Worm (Caenorhabditis elegans) whole organism, early embryonic: ENCODE data around the gene M163.10.

Source experiments
- B0310.2 ChIP-seq: sonication (generic microtip); optimal IDR thresholded peaks from 2 replicates; lab custom pipeline; 2016; ENCODE audit warnings: mild to moderate bottlenecking, missing genetic modification characterization, missing compliant biosample characterization
- F13C5.2 ChIP-seq: sonication (generic microtip); optimal IDR thresholded peaks from 2 replicates; lab custom pipeline; 2017; ENCODE audit warnings: mild to moderate bottlenecking, missing genetic modification characterization, inconsistent platforms, missing compliant biosample characterization
- aly-1 ChIP-seq: sonication (generic microtip); optimal IDR thresholded peaks from 2 replicates; lab custom pipeline; 2016; ENCODE audit warnings: missing genetic modification characterization, missing compliant biosample characterization
- ama-1 ChIP-seq: fragments of 150-350 bp; optimal IDR thresholded peaks from 2 replicates; lab custom pipeline; 2014
- ceh-13 ChIP-seq: fragments of 200-800 bp; sonication (Bioruptor generic); optimal IDR thresholded peaks from 2 replicates; lab custom pipeline; 2018; ENCODE audit warnings: mild to moderate bottlenecking, missing genetic modification characterization, missing compliant biosample characterization
- ceh-36 ChIP-seq: sonication (generic microtip); optimal IDR thresholded peaks from 2 replicates; lab custom pipeline; 2016; ENCODE audit warnings: missing genetic modification characterization, inconsistent platforms, missing compliant biosample characterization
- ets-7 ChIP-seq: sonication (generic microtip); optimal IDR thresholded peaks from 2 replicates; lab custom pipeline; 2016; ENCODE audit warnings: missing genotype, missing genetic modification characterization, missing compliant biosample characterization
- flt-1 ChIP-seq: fragments of 200-800 bp; sonication (Bioruptor generic); IDR thresholded peaks from 2 replicates; pipeline ENCODE4 v1.3.6; 2022; ENCODE audit warnings: missing genetic modification characterization, missing compliant biosample characterization
- hmbx-1 ChIP-seq: sonication (generic microtip); optimal IDR thresholded peaks from 2 replicates; lab custom pipeline; 2016; ENCODE audit warnings: mild to moderate bottlenecking, missing genetic modification characterization, missing compliant biosample characterization
- hmg-4 ChIP-seq: fragments of 200-800 bp; sonication (Bioruptor generic); optimal IDR thresholded peaks from 2 replicates; lab custom pipeline; 2018; ENCODE audit warnings: mild to moderate bottlenecking, missing genetic modification characterization, missing compliant biosample characterization
- hnd-1 ChIP-seq: sonication (generic microtip); optimal IDR thresholded peaks from 2 replicates; lab custom pipeline; 2016; ENCODE audit warnings: missing genetic modification characterization, missing compliant biosample characterization
- pes-1 ChIP-seq: fragments of 200-800 bp; sonication (Bioruptor generic); IDR thresholded peaks from 2 replicates; pipeline ENCODE4 v1.3.6; 2022; ENCODE audit warnings: missing genetic modification reagents, missing genetic modification characterization, missing compliant biosample characterization
- scrt-1 ChIP-seq: fragments of 200-800 bp; sonication (Bioruptor generic); IDR thresholded peaks from 2 replicates; pipeline ENCODE4 v1.3.6; 2022; ENCODE audit warnings: missing genetic modification characterization, missing compliant biosample characterization
- sea-1 ChIP-seq: fragments of 200-800 bp; sonication (Bioruptor generic); conservative IDR thresholded peaks from 2 replicates; pipeline ENCODE4 v1.3.6; 2022; ENCODE audit warnings: missing genetic modification characterization, missing compliant biosample characterization
- tbx-11 ChIP-seq: fragments of 200-800 bp; sonication (Bioruptor generic); IDR thresholded peaks from 2 replicates; pipeline ENCODE4 v1.3.6; 2022; ENCODE audit warnings: missing genetic modification characterization, missing compliant biosample characterization
- tbx-37 ChIP-seq: fragments of 200-800 bp; sonication (Bioruptor generic); conservative IDR thresholded peaks from 2 replicates; pipeline ENCODE4 v1.3.6; 2022; ENCODE audit warnings: missing genetic modification reagents, missing genetic modification characterization, missing compliant biosample characterization
- tra-4 ChIP-seq: sonication (generic microtip); optimal IDR thresholded peaks from 2 replicates; lab custom pipeline; 2017; ENCODE audit warnings: missing genetic modification characterization, missing compliant biosample characterization

Gene M163.10

DNA sequence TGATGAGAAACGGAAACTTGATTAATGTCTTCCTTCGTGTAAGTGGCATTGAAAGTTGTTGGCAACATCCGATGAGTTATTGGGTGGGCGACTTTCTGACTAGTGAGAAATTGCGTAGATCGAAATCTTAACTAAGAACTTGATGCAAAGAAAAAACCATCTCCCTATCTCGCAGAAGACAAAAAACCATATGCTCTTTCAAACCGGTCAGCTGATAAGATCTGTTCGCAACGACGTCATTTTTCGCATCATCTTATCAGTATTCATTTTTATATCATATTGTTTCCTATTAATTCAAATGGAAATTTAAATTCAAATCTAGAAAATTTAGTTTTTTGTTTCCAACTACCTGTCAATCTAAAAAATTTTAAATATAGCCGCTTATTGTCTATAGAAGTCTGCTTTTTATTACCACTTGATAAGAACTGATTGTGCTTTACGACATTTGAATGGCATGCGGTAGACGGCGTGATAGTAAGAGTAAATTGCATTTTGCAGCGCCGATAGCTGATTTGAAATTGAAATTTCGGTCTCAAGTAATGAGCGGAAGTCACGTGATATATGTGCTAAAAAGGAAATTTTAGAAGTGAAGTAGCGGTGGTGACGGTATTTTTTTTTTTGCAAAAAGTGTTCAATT lies 29.8 kb downstream of the M163.10 start:
- TF ChIP-seq ets-7 (no peak), flt-1 (no peak), aly-1 (tag; lab: Kevin White, UChicago) (no peak), tra-4 (tag; lab: Kevin White, UChicago) (no peak), F13C5.2 (tag; lab: Kevin White, UChicago) (no peak), B0310.2 (tag; lab: Kevin White, UChicago) (no peak), hmbx-1 (tag; lab: Kevin White, UChicago) (no peak), tbx-37 (GFP tag; lab: Robert Waterston, UW) (no peak), ceh-36 (tag; lab: Kevin White, UChicago) (no peak), ceh-13 (GFP tag; lab: Kevin White, UChicago) (no peak), sea-1 (GFP tag; lab: Robert Waterston, UW) (no peak), scrt-1 (GFP tag; lab: Robert Waterston, UW) (no peak)

DNA sequence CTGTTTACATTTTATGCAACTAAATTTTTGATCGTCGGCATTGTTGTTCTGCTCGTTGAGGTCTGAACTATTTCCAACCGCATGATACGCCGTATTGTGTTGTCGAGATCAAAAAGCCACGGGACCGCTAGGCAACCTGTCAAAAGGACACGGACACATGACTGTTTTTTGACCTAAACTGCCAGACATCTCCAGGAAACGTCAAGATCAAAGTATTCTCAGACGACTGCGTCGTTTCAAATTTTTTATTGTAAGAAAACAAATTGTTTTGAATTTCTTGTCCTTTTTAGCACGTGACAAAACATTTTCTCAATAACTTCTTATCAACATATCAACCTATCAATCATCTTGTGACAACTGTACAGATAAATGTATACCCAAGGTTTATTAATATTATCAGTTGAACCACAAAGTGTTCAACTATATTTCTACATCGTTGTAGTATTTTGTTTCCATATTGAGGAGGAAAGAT lies 31.4 kb downstream of the M163.10 start:
- no peak for TF ChIP-seq hnd-1
- no peak for TF ChIP-seq tbx-11
- TF ChIP-seq scrt-1 (GFP tag; lab: Robert Waterston, UW) = no peak
- no peak for TF ChIP-seq tbx-37 (GFP tag; lab: Robert Waterston, UW)
- TF ChIP-seq pes-1 (GFP tag; lab: Robert Waterston, UW) = no peak
- TF ChIP-seq F13C5.2 (tag; lab: Kevin White, UChicago) = no peak
- no peak for TF ChIP-seq ceh-36 (tag; lab: Kevin White, UChicago)
- no peak for TF ChIP-seq hmg-4 (GFP tag; lab: Kevin White, UChicago)
- TF ChIP-seq tra-4 (tag; lab: Kevin White, UChicago) = no peak

DNA sequence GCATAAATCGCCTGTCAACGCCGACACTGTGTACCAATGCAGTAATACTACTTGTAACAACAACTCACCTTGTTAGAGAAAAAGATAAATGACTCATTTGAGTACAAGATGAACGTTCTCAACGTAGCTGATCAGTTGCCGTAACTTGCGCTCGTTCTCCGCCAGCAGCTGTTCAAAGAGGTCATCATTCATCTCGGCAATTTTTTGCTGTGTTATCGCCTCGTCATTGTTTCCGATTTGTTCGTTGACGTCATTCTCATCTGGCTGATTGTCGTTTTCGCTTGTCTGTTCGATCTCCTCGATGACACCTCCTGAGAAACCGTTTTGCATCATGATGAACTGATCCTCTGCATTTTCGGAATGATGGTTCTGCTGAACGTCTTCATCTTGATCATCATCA lies 32.5 kb downstream of the M163.10 start:
- TF ChIP-seq ceh-36 (tag; lab: Kevin White, UChicago) (no peak), hmbx-1 (tag; lab: Kevin White, UChicago) (no peak), hnd-1 (no peak), F13C5.2 (tag; lab: Kevin White, UChicago) (no peak), aly-1 (tag; lab: Kevin White, UChicago) (no peak), tbx-37 (GFP tag; lab: Robert Waterston, UW) (no peak), sea-1 (GFP tag; lab: Robert Waterston, UW) (no peak), B0310.2 (tag; lab: Kevin White, UChicago) (no peak), hmg-4 (GFP tag; lab: Kevin White, UChicago) (no peak), ceh-13 (GFP tag; lab: Kevin White, UChicago) (no peak), tbx-11 (no peak)

DNA sequence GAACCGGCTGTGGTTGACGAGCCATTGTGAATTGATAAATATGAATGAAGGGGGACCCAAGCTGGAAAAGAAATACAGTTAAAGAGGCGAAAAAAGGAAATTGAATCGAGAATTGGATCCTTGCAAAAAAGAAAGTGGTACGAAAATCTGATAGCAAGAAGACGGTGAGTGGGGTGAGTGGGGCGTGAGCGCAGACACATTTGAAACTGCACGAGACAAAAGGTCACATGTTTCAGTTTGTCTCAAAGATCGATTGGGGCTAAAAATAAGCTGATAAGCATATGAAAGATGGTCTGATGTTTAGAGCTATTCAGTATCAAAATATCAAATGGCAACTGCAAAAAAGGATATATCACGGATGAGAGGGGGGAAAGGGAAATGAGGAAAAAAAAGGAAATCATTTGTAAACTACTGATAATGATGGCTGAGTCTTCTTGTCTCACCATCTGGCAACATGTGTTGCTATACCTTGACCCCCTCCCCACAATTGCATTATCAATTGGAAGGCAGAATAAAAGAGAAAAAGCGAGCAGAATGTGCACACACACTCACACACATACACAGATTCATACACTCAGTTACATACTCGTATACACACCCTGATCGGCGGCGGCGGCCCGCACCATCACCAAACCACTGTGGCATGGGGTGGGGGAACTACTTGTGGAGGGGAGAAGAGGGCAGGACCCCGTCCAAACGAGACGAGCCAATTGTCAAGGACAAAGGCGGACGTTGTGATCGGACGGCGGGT lies 33.2 kb downstream of the M163.10 start, which contains the start of gene M163.1:
Gene M163.1, minus strand, starts transcription at position 25 of the 751 bp plus-strand sequence.
- peak; percentile 87 for TF ChIP-seq hmg-4 (GFP tag; lab: Kevin White, UChicago)
- TF ChIP-seq hnd-1 = peak; percentile 0
- peak; percentile 15 for TF ChIP-seq F13C5.2 (tag; lab: Kevin White, UChicago)
- no peak for TF ChIP-seq tra-4 (tag; lab: Kevin White, UChicago)
- no peak for TF ChIP-seq B0310.2 (tag; lab: Kevin White, UChicago)
- TF ChIP-seq ets-7 = no peak
- no peak for TF ChIP-seq ceh-36 (tag; lab: Kevin White, UChicago)
- TF ChIP-seq sea-1 (GFP tag; lab: Robert Waterston, UW) = no peak
- peak; percentile 46; the same call in 1 of the 2 replicates for TF ChIP-seq scrt-1 (GFP tag; lab: Robert Waterston, UW)
- TF ChIP-seq pes-1 (GFP tag; lab: Robert Waterston, UW) = 0 out of 2 replicates have a peak, but pooled peaks have one; percentile 13
- peak; percentile 16 for TF ChIP-seq ceh-13 (GFP tag; lab: Kevin White, UChicago)
- no peak for TF ChIP-seq aly-1 (tag; lab: Kevin White, UChicago)

DNA sequence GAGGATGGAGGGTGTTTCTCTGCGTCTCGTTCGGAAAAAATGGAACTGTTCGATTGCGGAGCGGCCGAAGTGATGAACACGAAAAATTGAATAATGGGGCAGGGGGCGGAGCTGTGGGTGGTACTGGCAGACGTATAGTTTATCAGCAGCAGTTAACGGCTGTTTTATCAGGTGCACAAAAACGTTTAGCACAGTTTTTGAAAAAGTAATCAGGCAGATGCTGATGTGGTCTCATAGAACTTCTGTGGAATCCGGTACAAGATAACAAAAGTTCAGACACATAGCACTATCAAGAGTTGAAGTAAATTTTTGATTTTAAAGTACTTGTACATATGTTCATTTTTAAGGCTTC lies 33.7 kb downstream of the M163.10 start:
- TF ChIP-seq ceh-13 (GFP tag; lab: Kevin White, UChicago) (no peak), tra-4 (tag; lab: Kevin White, UChicago) (no peak), ama-1 (no peak), tbx-11 (no peak), F13C5.2 (tag; lab: Kevin White, UChicago) (no peak), B0310.2 (tag; lab: Kevin White, UChicago) (no peak), flt-1 (no peak), pes-1 (GFP tag; lab: Robert Waterston, UW) (0 out of 2 replicates have a peak, but pooled peaks have one; percentile 0), hmg-4 (GFP tag; lab: Kevin White, UChicago) (no peak)

DNA sequence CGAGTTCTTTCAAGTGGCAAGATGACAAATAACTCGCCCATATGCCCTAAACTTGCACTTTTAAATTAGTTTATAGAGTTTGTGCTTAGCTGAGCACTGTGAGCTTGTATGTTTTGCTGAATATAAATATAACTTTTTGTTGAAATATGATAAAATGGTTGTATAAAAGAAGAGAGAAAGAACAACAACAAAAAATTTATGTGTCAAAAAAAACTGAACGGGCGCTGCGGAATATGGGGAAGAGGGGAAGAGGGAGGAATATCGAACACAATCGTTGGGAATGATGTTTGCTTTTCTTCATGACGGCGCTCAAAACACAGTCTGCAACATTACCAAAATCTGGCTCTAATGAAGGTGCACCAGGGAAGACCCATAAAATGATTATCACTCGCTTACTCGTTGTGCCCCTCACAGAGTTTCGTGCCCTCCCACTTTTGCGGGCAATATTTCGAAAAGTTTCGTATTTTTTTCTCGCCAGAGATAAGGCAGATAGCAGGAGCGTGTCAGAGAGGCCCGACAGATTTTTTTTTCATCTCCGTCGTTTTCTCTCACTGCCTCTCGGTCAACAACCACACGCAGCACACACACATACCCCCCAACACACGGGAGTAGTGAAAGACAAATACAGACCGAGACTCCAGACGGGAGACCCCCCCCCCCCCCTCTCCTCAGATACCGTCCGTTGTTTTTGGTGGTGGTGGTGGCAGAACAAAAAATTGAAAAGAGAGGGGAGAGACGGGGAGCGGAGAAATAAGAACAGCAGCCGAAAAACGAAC lies 35.0 kb downstream of the M163.10 start:
- TF ChIP-seq flt-1 = no peak
- TF ChIP-seq sea-1 (GFP tag; lab: Robert Waterston, UW) = 0 out of 2 replicates have a peak, but pooled peaks have one; percentile 40
- TF ChIP-seq ceh-13 (GFP tag; lab: Kevin White, UChicago) = no peak
- peak; percentile 82 for TF ChIP-seq hmg-4 (GFP tag; lab: Kevin White, UChicago)
- TF ChIP-seq scrt-1 (GFP tag; lab: Robert Waterston, UW) = no peak
- no peak for TF ChIP-seq hmbx-1 (tag; lab: Kevin White, UChicago)
